Fruit fly (Drosophila melanogaster) whole organism, embryonic: ENCODE measurements around the gene CG42827.
A peak's percentile ranks its signal among the peaks of the same experiment; 100 is the strongest.

Experiments
- Awh ChIP-seq: fragments of 200-800 bp; sonication (Bioruptor generic); IDR thresholded peaks from 2 replicates; pipeline ENCODE4, ENCODE4 v1.3.6; 2022; ENCODE audit warnings: missing biosample characterization, missing genetic modification characterization
- BEAF-32 ChIP-seq: fragments of 200-800 bp; sonication (Bioruptor generic); optimal IDR thresholded peaks from 3 replicates; lab custom pipeline; 2017; ENCODE audit warnings: missing biosample characterization, missing genetic modification characterization, mild to moderate bottlenecking, moderate library complexity, missing genetic modification reagents
- Blimp-1 ChIP-seq: fragments of 200-800 bp; sonication (Bioruptor generic); optimal IDR thresholded peaks from 3 replicates; lab custom pipeline; 2018; ENCODE audit warnings: missing biosample characterization, missing genetic modification characterization, mild to moderate bottlenecking, moderate library complexity, missing genetic modification reagents
- BtbVII ChIP-seq: fragments of 200-800 bp; sonication (Bioruptor generic); optimal IDR thresholded peaks from 3 replicates; lab custom pipeline; 2017; ENCODE audit warnings: missing biosample characterization, mild to moderate bottlenecking, missing genetic modification characterization
- CG12659 ChIP-seq: fragments of 200-800 bp; sonication (Bioruptor generic); optimal IDR thresholded peaks from 3 replicates; lab custom pipeline; 2017; ENCODE audit warnings: mild to moderate bottlenecking, missing biosample characterization, missing genetic modification reagents, missing genetic modification characterization
- CG13287 ChIP-seq: fragments of 200-800 bp; sonication (Bioruptor generic); IDR thresholded peaks from 2 replicates; pipeline ENCODE4 v1.3.6; 2022; ENCODE audit warnings: missing biosample characterization, missing genetic modification characterization; ENCODE audit not compliant: partially characterized antibody
- CG2120 ChIP-seq: fragments of 200-800 bp; sonication (Bioruptor generic); optimal IDR thresholded peaks from 3 replicates; lab custom pipeline; 2016; ENCODE audit warnings: missing biosample characterization, missing genetic modification characterization
- CG34376 ChIP-seq: fragments of 200-800 bp; sonication (Bioruptor generic); optimal IDR thresholded peaks from 2 replicates; lab custom pipeline; 2018; ENCODE audit warnings: missing biosample characterization, mild to moderate bottlenecking, missing genetic modification characterization
- CG4854 ChIP-seq: fragments of 200-800 bp; sonication (Bioruptor generic); optimal IDR thresholded peaks from 2 replicates; lab custom pipeline; 2016; ENCODE audit warnings: missing biosample characterization, missing genetic modification characterization, inconsistent platforms
- CG7372 ChIP-seq: fragments of 200-800 bp; sonication (Bioruptor generic); IDR thresholded peaks from 2 replicates; pipeline ENCODE4 v1.3.6; 2022; ENCODE audit warnings: missing biosample characterization, missing genetic modification characterization
- CG7928 ChIP-seq: fragments of 200-800 bp; sonication (Bioruptor generic); optimal IDR thresholded peaks from 2 replicates; lab custom pipeline; 2017; ENCODE audit warnings: missing biosample characterization, mild to moderate bottlenecking, missing genetic modification characterization
- CG7987 ChIP-seq: fragments of 200-800 bp; sonication (Bioruptor generic); optimal IDR thresholded peaks from 2 replicates; lab custom pipeline; 2018; ENCODE audit warnings: missing biosample characterization, mild to moderate bottlenecking, missing genetic modification characterization, moderate library complexity
- CG9727 ChIP-seq: fragments of 200-800 bp; sonication (Bioruptor generic); optimal IDR thresholded peaks from 3 replicates; lab custom pipeline; 2017; ENCODE audit warnings: missing biosample characterization, mild to moderate bottlenecking, missing genetic modification characterization
- Dp ChIP-seq: fragments of 200-800 bp; sonication (Bioruptor generic); optimal IDR thresholded peaks from 2 replicates; lab custom pipeline; 2018; ENCODE audit warnings: missing biosample characterization, mild to moderate bottlenecking, missing genetic modification characterization, moderate library complexity
- E2f2 ChIP-seq: fragments of 200-800 bp; sonication (Bioruptor generic); IDR thresholded peaks from 2 replicates; pipeline ENCODE4 v1.3.6; 2022; ENCODE audit warnings: missing biosample characterization, missing genetic modification characterization
- Ets97D ChIP-seq: fragments of 200-800 bp; sonication (Bioruptor generic); optimal IDR thresholded peaks from 3 replicates; lab custom pipeline; 2016; ENCODE audit warnings: missing biosample characterization, missing genetic modification characterization
- HmgZ ChIP-seq: fragments of 200-800 bp; sonication (Bioruptor generic); optimal IDR thresholded peaks from 2 replicates; lab custom pipeline; 2018; ENCODE audit warnings: missing biosample characterization, mild to moderate bottlenecking, missing genetic modification characterization
- Hmr ChIP-seq: fragments of 200-800 bp; sonication (Bioruptor generic); optimal IDR thresholded peaks from 3 replicates; lab custom pipeline; 2017; ENCODE audit warnings: mild to moderate bottlenecking, missing biosample characterization, missing genetic modification reagents, missing genetic modification characterization
- Med ChIP-seq: fragments of 200-800 bp; sonication (Bioruptor generic); peaks from one replicate; lab custom pipeline; 2016; ENCODE audit warnings: missing biosample characterization, missing genetic modification characterization, mild to moderate bottlenecking, inconsistent platforms, moderate library complexity
- NfI ChIP-seq: fragments of 200-800 bp; sonication (Bioruptor generic); optimal IDR thresholded peaks from 3 replicates; lab custom pipeline; 2018; ENCODE audit warnings: missing biosample characterization, mild to moderate bottlenecking, missing genetic modification characterization, moderate library complexity
- Opbp ChIP-seq: fragments of 200-800 bp; sonication (Bioruptor generic); IDR thresholded peaks from 3 replicates; pipeline ENCODE4 v1.3.6; 2022; ENCODE audit warnings: missing biosample characterization, missing genetic modification characterization; ENCODE audit not compliant: partially characterized antibody
- Sin3A ChIP-seq: fragments of >200 bp; optimal IDR thresholded peaks from 2 replicates; lab custom pipeline; 2018
- Stat92E ChIP-seq, 3 experiments: fragments of >200 bp in 2 of 3; fragments of 200-800 bp in 1 of 3; sonication (Bioruptor generic) in 1 of 3; optimal IDR thresholded peaks; 2 replicates each; lab custom pipeline; 2017 to 2019; ENCODE audit warnings: missing biosample characterization in 3 of 3, missing genetic modification characterization in 3 of 3, mild to moderate bottlenecking in 1 of 3, moderate library complexity in 1 of 3
- bbx ChIP-seq: fragments of 200-800 bp; sonication (Bioruptor generic); IDR thresholded peaks from 2 replicates; pipeline ENCODE4 v1.3.6; 2022; ENCODE audit warnings: missing biosample characterization, missing genetic modification characterization; ENCODE audit not compliant: partially characterized antibody
- bsh ChIP-seq, 2 experiments: fragments of 200-800 bp; sonication (Bioruptor generic); optimal IDR thresholded peaks; 2 replicates each; lab custom pipeline; 2017 to 2018; ENCODE audit warnings: mild to moderate bottlenecking in 2 of 2, missing biosample characterization in 2 of 2, missing genetic modification characterization in 2 of 2, moderate library complexity in 1 of 2
- caup ChIP-seq: fragments of 200-800 bp; sonication (Bioruptor generic); optimal IDR thresholded peaks from 3 replicates; lab custom pipeline; 2017; ENCODE audit warnings: missing biosample characterization, mild to moderate bottlenecking, missing genetic modification characterization, moderate library complexity; ENCODE audit not compliant: severe bottlenecking
- cg ChIP-seq: fragments of 200-800 bp; sonication (Bioruptor generic); optimal IDR thresholded peaks from 3 replicates; lab custom pipeline; 2019; ENCODE audit warnings: missing biosample characterization, mild to moderate bottlenecking, missing genetic modification characterization, moderate library complexity
- ems ChIP-seq: fragments of 200-800 bp; sonication (Bioruptor generic); optimal IDR thresholded peaks from 3 replicates; lab custom pipeline; 2016; ENCODE audit warnings: missing biosample characterization, missing genetic modification characterization
- grau ChIP-seq: fragments of 200-800 bp; optimal IDR thresholded peaks from 3 replicates; lab custom pipeline; 2019; ENCODE audit warnings: missing biosample characterization, mild to moderate bottlenecking, missing genetic modification characterization, moderate library complexity
- hbn ChIP-seq: fragments of 200-800 bp; sonication (Bioruptor generic); IDR thresholded peaks from 2 replicates; pipeline ENCODE4 v1.3.6; 2022; ENCODE audit warnings: missing biosample characterization, missing genetic modification characterization; ENCODE audit not compliant: partially characterized antibody
- kni ChIP-seq: fragments of 200-800 bp; sonication (Bioruptor generic); optimal IDR thresholded peaks from 3 replicates; lab custom pipeline; 2017; ENCODE audit warnings: mild to moderate bottlenecking, missing biosample characterization, missing genetic modification reagents, missing genetic modification characterization
- lbe ChIP-seq: fragments of 200-800 bp; sonication (Bioruptor generic); optimal IDR thresholded peaks from 2 replicates; lab custom pipeline; 2016; ENCODE audit warnings: missing biosample characterization, mild to moderate bottlenecking, missing genetic modification characterization
- lilli ChIP-seq: fragments of 200-800 bp; sonication (Bioruptor generic); optimal IDR thresholded peaks from 3 replicates; lab custom pipeline; 2016; ENCODE audit warnings: missing biosample characterization, missing genetic modification characterization
- nerfin-1 ChIP-seq: fragments of 200-800 bp; sonication (Bioruptor generic); optimal IDR thresholded peaks from 3 replicates; lab custom pipeline; 2019; ENCODE audit warnings: missing biosample characterization, mild to moderate bottlenecking, missing genetic modification characterization, moderate library complexity
- nmo ChIP-seq: fragments of 200-800 bp; sonication (Bioruptor generic); optimal IDR thresholded peaks from 2 replicates; lab custom pipeline; 2018; ENCODE audit warnings: missing biosample characterization, mild to moderate bottlenecking, missing genetic modification characterization, moderate library complexity
- nom ChIP-seq: fragments of 200-800 bp; sonication (Bioruptor generic); optimal IDR thresholded peaks from 2 replicates; lab custom pipeline; 2017; ENCODE audit warnings: missing biosample characterization, missing genetic modification characterization, mild to moderate bottlenecking, moderate library complexity, missing genetic modification reagents
- pan ChIP-seq, 4 experiments: fragments of >200 bp in 3 of 4; fragments of 200-800 bp in 1 of 4; sonication (Bioruptor generic) in 1 of 4; optimal IDR thresholded peaks in 3 of 4; IDR thresholded peaks in 1 of 4; 2 replicates each; pipeline versions ENCODE4 v1.3.6 to Lab custom; 2017 to 2022; ENCODE audit warnings: missing biosample characterization in 2 of 4, missing genetic modification characterization in 2 of 4, mixed read lengths in 1 of 4
- rib ChIP-seq: fragments of 200-800 bp; sonication (Bioruptor generic); IDR thresholded peaks from 2 replicates; pipeline ENCODE4 v1.3.6; 2022; ENCODE audit warnings: missing biosample characterization, missing genetic modification characterization
- row ChIP-seq: fragments of 200-800 bp; sonication (Bioruptor generic); IDR thresholded peaks from 3 replicates; pipeline ENCODE4 v1.3.6; 2022; ENCODE audit warnings: missing biosample characterization, missing genetic modification characterization
- scrt ChIP-seq: fragments of 200-800 bp; sonication (Bioruptor generic); optimal IDR thresholded peaks from 2 replicates; lab custom pipeline; 2018; ENCODE audit warnings: missing biosample characterization, mild to moderate bottlenecking, missing genetic modification characterization, moderate library complexity
- sim ChIP-seq: fragments of 200-800 bp; sonication (Bioruptor generic); IDR thresholded peaks from 2 replicates; pipeline ENCODE4 v1.3.6; 2022; ENCODE audit warnings: missing biosample characterization, missing genetic modification characterization
- sob ChIP-seq: fragments of 200-800 bp; sonication (Bioruptor generic); IDR thresholded peaks from 2 replicates; pipeline ENCODE4 v1.3.6; 2022; ENCODE audit warnings: missing biosample characterization, missing genetic modification characterization
- sug ChIP-seq: fragments of 200-800 bp; optimal IDR thresholded peaks from 2 replicates; lab custom pipeline; 2019; ENCODE audit warnings: missing biosample characterization, mild to moderate bottlenecking, missing genetic modification characterization, moderate library complexity
- trem ChIP-seq: fragments of 200-800 bp; optimal IDR thresholded peaks from 3 replicates; lab custom pipeline; 2019; ENCODE audit warnings: missing biosample characterization, mild to moderate bottlenecking, missing genetic modification characterization, moderate library complexity
- twi ChIP-seq: fragments of 200-800 bp; optimal IDR thresholded peaks from 2 replicates; lab custom pipeline; 2019; ENCODE audit warnings: missing biosample characterization, mild to moderate bottlenecking, missing genetic modification characterization, moderate library complexity
- z ChIP-seq: fragments of 200-800 bp; sonication (Bioruptor generic); IDR thresholded peaks from 3 replicates; pipeline ENCODE4 v1.3.6; 2022; ENCODE audit warnings: missing biosample characterization, missing genetic modification characterization

CG42827 gene

DNA sequence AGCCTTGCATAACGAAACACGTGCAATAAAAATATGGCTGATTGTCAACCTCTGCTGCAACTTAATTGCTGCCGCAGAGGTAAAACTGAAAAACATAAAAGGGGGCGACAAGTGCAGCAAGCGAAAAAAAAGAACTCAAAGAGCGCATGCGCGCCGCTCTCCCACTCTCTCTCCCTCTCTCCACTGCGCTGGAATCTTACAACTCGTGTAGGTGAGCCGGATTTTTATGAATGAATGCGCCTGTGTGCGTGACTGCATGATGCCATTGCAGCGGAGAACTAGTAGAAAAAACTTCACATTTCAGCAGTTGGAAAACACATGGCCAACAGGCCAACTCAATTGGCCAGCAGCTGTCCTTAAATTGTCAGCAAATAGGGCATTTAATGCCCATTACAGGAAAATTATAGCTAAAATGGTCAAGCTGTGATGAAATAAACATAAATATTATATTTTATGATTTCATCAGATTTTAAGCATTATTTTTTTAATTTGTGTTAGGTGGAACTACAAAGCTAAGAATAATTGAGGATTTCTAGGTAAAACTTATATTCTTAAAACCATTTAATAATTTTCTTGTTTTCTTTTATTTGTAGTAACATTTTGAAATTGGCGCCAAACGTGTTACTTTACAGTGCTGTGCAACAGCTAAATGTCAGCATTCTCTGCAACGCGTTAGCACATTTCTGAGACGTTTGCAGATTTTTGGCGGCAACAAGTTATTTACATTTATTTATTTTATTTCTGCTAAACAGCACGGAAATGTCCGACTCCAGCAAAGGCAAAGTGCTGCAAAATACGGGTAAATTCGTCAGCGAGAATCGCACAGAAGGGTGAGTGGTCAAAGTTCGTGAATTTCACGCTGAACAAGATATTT lies 25.1 kb upstream of the CG42827 start, which contains the start of gene PolE1 (continued):
- TF ChIP-seq pan (optimal IDR thresholded peaks at IDR 0.05; lab: Kevin White, UChicago) (no peak), pan (GFP tag; optimal IDR thresholded peaks at IDR 0.05 in 1 of 2, IDR thresholded peaks at IDR 0.05 in 1 of 2) (peak in 1 of 2 experiments; percentile 11), kni (GFP tag; lab: Kevin White, UChicago) (peak; percentile 43), sug (peak; percentile 15), CG7928 (GFP tag; lab: Kevin White, UChicago) (no peak), NfI (GFP tag; lab: Kevin White, UChicago) (peak; percentile 11), row (peak; percentile 19; the same call in 1 of the 3 replicates), Med (GFP tag; lab: Kevin White, UChicago) (peak; percentile 88), sob (GFP tag; lab: Robert Waterston, UW) (peak; percentile 10; the same call in 1 of the 2 replicates), Blimp-1 (GFP tag; lab: Kevin White, UChicago) (no peak), Stat92E (GFP tag; optimal IDR thresholded peaks at IDR 0.05; lab: Kevin White, UChicago) (no peak), Dp (peak; percentile 99), rib (peak; percentile 73), ems (GFP tag; lab: Kevin White, UChicago) (peak; percentile 39), twi (peak; percentile 93), nmo (GFP tag; lab: Kevin White, UChicago) (peak; percentile 27), E2f2 (peak; percentile 99), CG2120 (GFP tag; lab: Kevin White, UChicago) (peak; percentile 40), bsh (GFP tag; optimal IDR thresholded peaks at IDR 0.05; lab: Kevin White, UChicago) (no peak), BEAF-32 (GFP tag; lab: Kevin White, UChicago) (peak; percentile 23), CG4854 (GFP tag; lab: Kevin White, UChicago) (peak; percentile 21), Hmr (GFP tag; lab: Kevin White, UChicago) (peak; percentile 28), CG7987 (GFP tag; lab: Kevin White, UChicago) (no peak), nerfin-1 (tag; lab: Kevin White, UChicago) (peak; percentile 62), scrt (GFP tag; lab: Kevin White, UChicago) (peak; percentile 94), lbe (GFP tag; lab: Kevin White, UChicago) (peak; percentile 50), Awh (GFP tag; lab: Robert Waterston, UW) (0 out of 2 replicates have a peak, but pooled peaks have one; percentile 21), CG12659 (peak; percentile 27), Opbp (GFP tag; lab: Robert Waterston, UW) (peak; percentile 48; the same call in 1 of the 3 replicates), Ets97D (GFP tag; lab: Kevin White, UChicago) (peak; percentile 52), HmgZ (tag; lab: Kevin White, UChicago) (peak; percentile 62), sim (no peak), CG7372 (GFP tag; lab: Robert Waterston, UW) (no peak), CG34376 (GFP tag; lab: Kevin White, UChicago) (peak; percentile 1), nom (GFP tag; lab: Kevin White, UChicago) (no peak), grau (tag; lab: Kevin White, UChicago) (peak; percentile 1), caup (GFP tag; lab: Kevin White, UChicago) (peak; percentile 15), Sin3A (lab: Kevin White, UChicago) (peak; percentile 45), z (GFP tag; lab: Robert Waterston, UW) (peak; percentile 74; the same call in 2 of the 3 replicates), bbx (GFP tag; lab: Robert Waterston, UW) (peak; percentile 53), CG13287 (GFP tag; lab: Robert Waterston, UW) (peak; percentile 29; the same call in 1 of the 2 replicates), trem (peak; percentile 41), lilli (GFP tag; lab: Kevin White, UChicago) (peak; percentile 23), BtbVII (no peak), hbn (GFP tag; lab: Robert Waterston, UW) (no peak), CG9727 (GFP tag; lab: Kevin White, UChicago) (no peak), cg (GFP tag; lab: Kevin White, UChicago) (peak; percentile 69)
